Worm (Caenorhabditis elegans) whole organism, L3 larva: ENCODE measurements around the gene F56D2.2.

Experiments used
- R02D3.7 ChIP-seq: fragments of 150-350 bp; optimal IDR thresholded peaks from 2 replicates; lab custom pipeline; 2014; ENCODE audit warnings: missing biosample characterization, missing genetic modification characterization
- ZK546.5 ChIP-seq: sonication (generic microtip); optimal IDR thresholded peaks from 2 replicates; lab custom pipeline; 2017; ENCODE audit warnings: missing biosample characterization, missing genetic modification characterization
- aly-2 ChIP-seq: fragments of 150-350 bp; optimal IDR thresholded peaks from 2 replicates; lab custom pipeline; 2014; ENCODE audit warnings: missing biosample characterization, missing genetic modification characterization
- ama-1 ChIP-seq: fragments of 150-350 bp; optimal IDR thresholded peaks from 2 replicates; lab custom pipeline; 2018
- ceh-16 ChIP-seq: sonication (generic microtip); optimal IDR thresholded peaks from 2 replicates; lab custom pipeline; 2017; ENCODE audit warnings: missing biosample characterization, missing genetic modification characterization
- ceh-28 ChIP-seq: fragments of 150-350 bp; optimal IDR thresholded peaks from 2 replicates; lab custom pipeline; 2014; ENCODE audit warnings: missing biosample characterization, missing genetic modification reagents, missing genetic modification characterization
- ceh-82 ChIP-seq: fragments of 150-350 bp; optimal IDR thresholded peaks from 2 replicates; lab custom pipeline; 2014; ENCODE audit warnings: missing biosample characterization, missing genetic modification characterization
- ceh-9 ChIP-seq: sonication (generic microtip); optimal IDR thresholded peaks from 2 replicates; lab custom pipeline; 2018; ENCODE audit warnings: missing biosample characterization, missing genetic modification characterization
- daf-12 ChIP-seq: fragments of 150-350 bp; optimal IDR thresholded peaks from 2 replicates; lab custom pipeline; 2014; ENCODE audit warnings: missing biosample characterization, missing genetic modification reagents, missing genetic modification characterization
- egl-5 ChIP-seq: fragments of 150-350 bp; optimal IDR thresholded peaks from 2 replicates; lab custom pipeline; 2017; ENCODE audit warnings: missing biosample characterization, missing genetic modification reagents, missing genetic modification characterization, inconsistent platforms
- elt-1 ChIP-seq: fragments of 150-350 bp; optimal IDR thresholded peaks from 2 replicates; lab custom pipeline; 2014; ENCODE audit warnings: missing biosample characterization, missing genetic modification characterization
- elt-2 ChIP-seq: sonication (generic microtip); optimal IDR thresholded peaks from 2 replicates; lab custom pipeline; 2016; ENCODE audit warnings: missing genetic modification reagents, mild to moderate bottlenecking, missing genetic modification characterization, missing compliant biosample characterization
- elt-3 ChIP-seq, 3 experiments: fragments of 150-350 bp in 1 of 3; sonication (generic microtip) in 2 of 3; optimal IDR thresholded peaks; 2 replicates in 2 of 3; 4 replicates in 1 of 3; lab custom pipeline; 2014 to 2017; ENCODE audit warnings: missing biosample characterization in 3 of 3, missing genetic modification characterization in 3 of 3
- eor-1 ChIP-seq, 2 experiments: fragments of 150-350 bp; optimal IDR thresholded peaks; 2 replicates each; lab custom pipeline; 2014 to 2018; ENCODE audit warnings: missing biosample characterization in 2 of 2, missing genetic modification characterization in 2 of 2
- fkh-10 ChIP-seq: sonication (generic microtip); optimal IDR thresholded peaks from 2 replicates; lab custom pipeline; 2017; ENCODE audit warnings: missing biosample characterization, missing genetic modification reagents, missing genetic modification characterization
- fkh-2 ChIP-seq: fragments of 150-350 bp; optimal IDR thresholded peaks from 2 replicates; lab custom pipeline; 2014; ENCODE audit warnings: missing biosample characterization, missing genetic modification reagents, missing genetic modification characterization
- fos-1 ChIP-seq: fragments of 150-350 bp; optimal IDR thresholded peaks from 2 replicates; lab custom pipeline; 2014; ENCODE audit warnings: missing biosample characterization, missing genetic modification characterization
- hmg-11 ChIP-seq: sonication (generic microtip); optimal IDR thresholded peaks from 2 replicates; lab custom pipeline; 2016; ENCODE audit warnings: missing genetic modification characterization, missing compliant biosample characterization
- jun-1 ChIP-seq: fragments of 150-350 bp; optimal IDR thresholded peaks from 2 replicates; lab custom pipeline; 2014; ENCODE audit warnings: missing biosample characterization, missing genetic modification reagents, missing genetic modification characterization
- lin-15B ChIP-seq: fragments of 150-350 bp; optimal IDR thresholded peaks from 2 replicates; lab custom pipeline; 2014; ENCODE audit warnings: missing biosample characterization, missing genetic modification characterization
- lin-39 ChIP-seq: fragments of 150-350 bp; optimal IDR thresholded peaks from 2 replicates; lab custom pipeline; 2018; ENCODE audit warnings: missing biosample characterization, missing genetic modification reagents, missing genetic modification characterization
- lsy-12 ChIP-seq: sonication (generic microtip); optimal IDR thresholded peaks from 2 replicates; lab custom pipeline; 2016; ENCODE audit warnings: mild to moderate bottlenecking, missing genetic modification characterization, missing compliant biosample characterization
- mdl-1 ChIP-seq: fragments of 150-350 bp; optimal IDR thresholded peaks from 2 replicates; lab custom pipeline; 2014; ENCODE audit warnings: missing biosample characterization, missing genetic modification characterization
- mml-1 ChIP-seq: fragments of 150-350 bp; sonication (generic microtip); optimal IDR thresholded peaks from 3 replicates; lab custom pipeline; 2014; ENCODE audit warnings: missing biosample characterization, missing genetic modification characterization
- nfya-1 ChIP-seq: sonication (generic microtip); optimal IDR thresholded peaks from 2 replicates; lab custom pipeline; 2017; ENCODE audit warnings: missing genetic modification characterization, mild to moderate bottlenecking, missing compliant biosample characterization, antibody characterized with exemption, moderate library complexity; ENCODE audit not compliant: insufficient read depth
- nhr-11 ChIP-seq: fragments of 150-350 bp; optimal IDR thresholded peaks from 2 replicates; lab custom pipeline; 2014; ENCODE audit warnings: missing biosample characterization, missing genetic modification characterization
- nhr-12 ChIP-seq: fragments of 150-350 bp; optimal IDR thresholded peaks from 2 replicates; lab custom pipeline; 2014; ENCODE audit warnings: missing biosample characterization, missing genetic modification characterization
- nhr-23 ChIP-seq: fragments of 150-350 bp; optimal IDR thresholded peaks from 2 replicates; lab custom pipeline; 2014; ENCODE audit warnings: missing biosample characterization, missing genetic modification reagents, missing genetic modification characterization
- nhr-237 ChIP-seq: fragments of 150-350 bp; optimal IDR thresholded peaks from 2 replicates; lab custom pipeline; 2014; ENCODE audit warnings: missing biosample characterization, missing genetic modification characterization
- nhr-25 ChIP-seq: sonication (generic microtip); optimal IDR thresholded peaks from 2 replicates; lab custom pipeline; 2017; ENCODE audit warnings: missing biosample characterization, missing genetic modification characterization
- nhr-28 ChIP-seq: fragments of 150-350 bp; optimal IDR thresholded peaks from 2 replicates; lab custom pipeline; 2014; ENCODE audit warnings: missing biosample characterization, missing genetic modification characterization
- nhr-43 ChIP-seq: sonication (generic microtip); optimal IDR thresholded peaks from 2 replicates; lab custom pipeline; 2016; ENCODE audit warnings: mild to moderate bottlenecking, missing genetic modification characterization, missing compliant biosample characterization; ENCODE audit not compliant: poor library complexity, severe bottlenecking
- nhr-67 ChIP-seq: fragments of 150-350 bp; optimal IDR thresholded peaks from 2 replicates; lab custom pipeline; 2014; ENCODE audit warnings: missing biosample characterization, missing genetic modification characterization
- nhr-76 ChIP-seq: fragments of 150-350 bp; sonication (generic microtip); optimal IDR thresholded peaks from 5 replicates; lab custom pipeline; 2014; ENCODE audit warnings: missing biosample characterization, missing genetic modification characterization
- nhr-77 ChIP-seq: fragments of 150-350 bp; optimal IDR thresholded peaks from 2 replicates; lab custom pipeline; 2014; ENCODE audit warnings: missing biosample characterization, missing genetic modification characterization
- pha-4 ChIP-seq: fragments of 150-350 bp; optimal IDR thresholded peaks from 2 replicates; lab custom pipeline; 2014; ENCODE audit warnings: missing biosample characterization, missing genetic modification reagents, missing genetic modification characterization
- pqm-1 ChIP-seq: fragments of 150-350 bp; optimal IDR thresholded peaks from 2 replicates; lab custom pipeline; 2017; ENCODE audit warnings: missing biosample characterization, missing genetic modification characterization, inconsistent platforms
- sea-2 ChIP-seq: fragments of 150-350 bp; sonication (generic microtip); optimal IDR thresholded peaks from 4 replicates; lab custom pipeline; 2014; ENCODE audit warnings: missing biosample characterization, missing genetic modification reagents, missing genetic modification characterization
- skn-1 ChIP-seq: fragments of 150-350 bp; optimal IDR thresholded peaks from 2 replicates; lab custom pipeline; 2014; ENCODE audit warnings: missing biosample characterization, missing genetic modification characterization
- snpc-4 ChIP-seq: fragments of 150-350 bp; optimal IDR thresholded peaks from 2 replicates; lab custom pipeline; 2014; ENCODE audit warnings: missing biosample characterization, missing genetic modification characterization
- tbx-2 ChIP-seq: sonication (generic microtip); optimal IDR thresholded peaks from 2 replicates; lab custom pipeline; 2016; ENCODE audit warnings: mild to moderate bottlenecking, missing genetic modification characterization, missing compliant biosample characterization
- unc-39 ChIP-seq: sonication (generic microtip); optimal IDR thresholded peaks from 4 replicates; lab custom pipeline; 2017; ENCODE audit warnings: missing biosample characterization, missing genetic modification characterization
- unc-62 ChIP-seq: fragments of 150-350 bp; sonication (generic microtip); optimal IDR thresholded peaks from 4 replicates; lab custom pipeline; 2014; ENCODE audit warnings: missing biosample characterization, missing genetic modification reagents, missing genetic modification characterization
- zag-1 ChIP-seq: fragments of 150-350 bp; optimal IDR thresholded peaks from 2 replicates; lab custom pipeline; 2014; ENCODE audit warnings: missing biosample characterization, missing genetic modification characterization
- ztf-11 ChIP-seq: fragments of 150-350 bp; optimal IDR thresholded peaks from 2 replicates; lab custom pipeline; 2014; ENCODE audit warnings: missing biosample characterization, missing genetic modification characterization
- ztf-4 ChIP-seq: fragments of 150-350 bp; optimal IDR thresholded peaks from 2 replicates; lab custom pipeline; 2014; ENCODE audit warnings: missing biosample characterization, missing genetic modification characterization

The F56D2.2 gene

ce11 chrIII:5614648-5615047 is 27.6 kb downstream of the F56D2.2 start, which contains the start of gene basl-1:
TSS of gene basl-1 (plus strand) at chrIII:5614948.
- TF ChIP-seq nhr-25 (no peak), pqm-1 (tag; lab: Kevin White, UChicago) (no peak), ztf-11 (tag; lab: Kevin White, UChicago) (no peak), eor-1 (tag; optimal IDR thresholded peaks at IDR 0.05; lab: Kevin White, UChicago) (no peak), ztf-4 (tag; lab: Kevin White, UChicago) (no peak), ceh-16 (no peak), nhr-237 (no peak), hmg-11 (tag; lab: Kevin White, UChicago) (no peak), lsy-12 (tag; lab: Kevin White, UChicago) (no peak), mdl-1 (no peak), skn-1 (tag; lab: Kevin White, UChicago) (no peak), ceh-82 (tag; lab: Kevin White, UChicago) (no peak), egl-5 (tag; lab: Kevin White, UChicago) (no peak), pha-4 (tag; lab: Kevin White, UChicago) (no peak)

- TF ChIP-seq nhr-237 (no peak), sea-2 (GFP tag; lab: Kevin White, UChicago) (no peak), nfya-1 (tag; lab: Kevin White, UChicago) (peak; percentile 56)
These were observed 28.6 kb downstream of the F56D2.2 start for ce11 chrIII:5615675-5616074.

- TF ChIP-seq nhr-25 (peak; percentile 11), ztf-4 (tag; lab: Kevin White, UChicago) (no peak)
These were observed 33.1 kb downstream of the F56D2.2 start for ce11 chrIII:5620186-5620585.

ce11 chrIII:5621236-5621635 is 34.2 kb downstream of the F56D2.2 start:
- TF ChIP-seq sea-2 (GFP tag; lab: Kevin White, UChicago) (no peak), skn-1 (tag; lab: Kevin White, UChicago) (no peak), zag-1 (no peak), nfya-1 (tag; lab: Kevin White, UChicago) (peak; percentile 87), elt-3 (tag; optimal IDR thresholded peaks at IDR 0.05; lab: Kevin White, UChicago) (no peak), jun-1 (tag; lab: Kevin White, UChicago) (peak; percentile 48), unc-39 (tag; lab: Kevin White, UChicago) (no peak), nhr-23 (tag; lab: Kevin White, UChicago) (peak; percentile 15), lin-39 (tag; lab: Kevin White, UChicago) (peak; percentile 49), ztf-11 (tag; lab: Kevin White, UChicago) (no peak), hmg-11 (tag; lab: Kevin White, UChicago) (peak; percentile 86), nhr-67 (tag; lab: Kevin White, UChicago) (no peak), nhr-12 (no peak), nhr-76 (tag; lab: Kevin White, UChicago) (no peak), fos-1 (tag; lab: Kevin White, UChicago) (no peak), nhr-11 (tag; lab: Kevin White, UChicago) (peak; percentile 8), mdl-1 (peak; percentile 63), nhr-43 (tag; lab: Kevin White, UChicago) (no peak), elt-2 (peak; percentile 82), unc-62 (GFP tag; lab: Kevin White, UChicago) (no peak), ceh-28 (tag; lab: Kevin White, UChicago) (peak; percentile 34), elt-1 (no peak), lsy-12 (tag; lab: Kevin White, UChicago) (peak; percentile 61), pha-4 (tag; lab: Kevin White, UChicago) (peak; percentile 85), ceh-16 (no peak), ama-1 (lab: Kevin White, UChicago) (no peak), ZK546.5 (no peak), lin-15B (peak; percentile 65), fkh-10 (GFP tag; lab: Kevin White, UChicago) (no peak), R02D3.7 (tag; lab: Kevin White, UChicago) (peak; percentile 23), ceh-9 (tag; lab: Kevin White, UChicago) (no peak), pqm-1 (tag; lab: Kevin White, UChicago) (peak; percentile 8), ztf-4 (tag; lab: Kevin White, UChicago) (no peak), nhr-77 (tag; lab: Kevin White, UChicago) (no peak), mml-1 (tag; lab: Kevin White, UChicago) (no peak), nhr-28 (tag; lab: Kevin White, UChicago) (no peak), snpc-4 (tag; lab: Kevin White, UChicago) (peak; percentile 54), fkh-2 (tag; lab: Kevin White, UChicago) (no peak), nhr-25 (peak; percentile 53), egl-5 (tag; lab: Kevin White, UChicago) (peak; percentile 62), daf-12 (tag; lab: Kevin White, UChicago) (no peak), eor-1 (tag; optimal IDR thresholded peaks at IDR 0.05; lab: Kevin White, UChicago) (no peak), ceh-82 (tag; lab: Kevin White, UChicago) (no peak), aly-2 (no peak), tbx-2 (tag; lab: Kevin White, UChicago) (peak; percentile 57)
